Worm (Caenorhabditis elegans) whole organism, early embryonic: Measurements from ENCODE around the gene clec-149.

Experiments
- F13C5.2 ChIP-seq: sonication (generic microtip); optimal IDR thresholded peaks from 2 replicates; lab custom pipeline; 2017; ENCODE audit warnings: mild to moderate bottlenecking, missing genetic modification characterization, inconsistent platforms, missing compliant biosample characterization
- aly-1 ChIP-seq: sonication (generic microtip); optimal IDR thresholded peaks from 2 replicates; lab custom pipeline; 2016; ENCODE audit warnings: missing genetic modification characterization, missing compliant biosample characterization
- ama-1 ChIP-seq: fragments of 150-350 bp; optimal IDR thresholded peaks from 2 replicates; lab custom pipeline; 2014
- ets-7 ChIP-seq: sonication (generic microtip); optimal IDR thresholded peaks from 2 replicates; lab custom pipeline; 2016; ENCODE audit warnings: missing genotype, missing genetic modification characterization, missing compliant biosample characterization
- flt-1 ChIP-seq: fragments of 200-800 bp; sonication (Bioruptor generic); IDR thresholded peaks from 2 replicates; pipeline ENCODE4 v1.3.6; 2022; ENCODE audit warnings: missing genetic modification characterization, missing compliant biosample characterization
- hmbx-1 ChIP-seq: sonication (generic microtip); optimal IDR thresholded peaks from 2 replicates; lab custom pipeline; 2016; ENCODE audit warnings: mild to moderate bottlenecking, missing genetic modification characterization, missing compliant biosample characterization
- hmg-4 ChIP-seq: fragments of 200-800 bp; sonication (Bioruptor generic); optimal IDR thresholded peaks from 2 replicates; lab custom pipeline; 2018; ENCODE audit warnings: mild to moderate bottlenecking, missing genetic modification characterization, missing compliant biosample characterization
- hnd-1 ChIP-seq: sonication (generic microtip); optimal IDR thresholded peaks from 2 replicates; lab custom pipeline; 2016; ENCODE audit warnings: missing genetic modification characterization, missing compliant biosample characterization
- tbx-11 ChIP-seq: fragments of 200-800 bp; sonication (Bioruptor generic); IDR thresholded peaks from 2 replicates; pipeline ENCODE4 v1.3.6; 2022; ENCODE audit warnings: missing genetic modification characterization, missing compliant biosample characterization
- tbx-37 ChIP-seq: fragments of 200-800 bp; sonication (Bioruptor generic); conservative IDR thresholded peaks from 2 replicates; pipeline ENCODE4 v1.3.6; 2022; ENCODE audit warnings: missing genetic modification reagents, missing genetic modification characterization, missing compliant biosample characterization

DNA sequence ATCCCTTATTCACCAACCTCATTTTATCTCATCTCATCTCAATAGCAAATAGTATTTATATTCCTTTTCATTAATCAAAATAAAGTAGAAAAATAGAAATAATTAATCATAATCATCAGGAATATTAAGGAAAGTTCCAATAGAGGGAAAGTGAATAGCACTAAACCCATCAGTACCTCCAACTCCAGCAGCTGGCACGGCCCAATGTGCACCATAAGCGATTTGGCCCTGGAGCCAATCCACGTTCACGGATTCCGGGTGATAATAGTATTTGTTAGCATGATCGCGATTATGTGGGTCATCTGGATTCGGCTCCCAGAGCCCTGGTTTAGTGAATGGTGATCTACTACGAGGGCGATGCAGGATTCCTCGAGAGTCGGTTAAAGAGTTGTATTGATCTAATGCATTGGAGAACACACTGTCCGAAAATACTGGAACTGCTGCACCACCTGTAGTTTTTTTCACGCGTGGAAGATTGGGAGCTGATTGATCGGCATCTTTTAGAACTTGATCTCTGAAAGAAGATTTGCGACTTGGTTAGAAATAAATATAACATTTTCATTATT, 12.8 kb downstream of the clec-149 start:
- TF ChIP-seq aly-1, result no peak
- peak; percentile 34; the same call in 1 of the 2 replicates for TF ChIP-seq tbx-37 (GFP tag; lab: Robert Waterston, UW)
- no peak for TF ChIP-seq ets-7
- TF ChIP-seq ama-1, result peak; percentile 96
- TF ChIP-seq hnd-1 (tag; lab: Kevin White, UChicago), result peak; percentile 49
- TF ChIP-seq hmg-4, result peak; percentile 81
- peak; percentile 29; the same call in 1 of the 2 replicates for TF ChIP-seq flt-1 (GFP tag; lab: Robert Waterston, UW)
- TF ChIP-seq F13C5.2 (tag; lab: Kevin White, UChicago), result peak; percentile 75
- peak; percentile 39 for TF ChIP-seq hmbx-1 (tag; lab: Kevin White, UChicago)
- TF ChIP-seq tbx-11 (GFP tag; lab: Robert Waterston, UW), result 0 out of 2 replicates have a peak, but pooled peaks have one; percentile 48
